Fruit fly (Drosophila melanogaster): ENCODE measurements around the gene heph.

heph gene

DNA sequence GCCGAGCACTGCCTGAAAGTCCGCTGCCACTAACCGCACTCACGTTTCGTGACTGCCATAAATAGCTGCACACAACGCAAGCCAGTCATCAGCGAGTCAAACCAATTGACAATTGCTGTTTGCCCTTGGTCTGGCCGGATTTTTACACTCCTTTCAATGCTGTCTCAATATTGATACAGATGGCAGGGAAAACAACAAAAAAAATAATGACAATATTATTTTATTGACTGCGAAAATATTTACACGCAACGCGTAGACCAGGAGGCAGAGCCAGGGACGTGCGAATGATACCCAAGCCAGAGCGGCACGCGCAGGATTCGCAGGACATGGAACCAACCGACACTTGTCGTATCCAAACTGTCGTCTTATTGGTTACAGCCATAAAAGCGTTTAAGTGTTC, 137.0 kb downstream of the heph start (continued):
- TF ChIP-seq br (GFP tag; optimal IDR thresholded peaks at IDR 0.05), result peak; percentile 58

DNA sequence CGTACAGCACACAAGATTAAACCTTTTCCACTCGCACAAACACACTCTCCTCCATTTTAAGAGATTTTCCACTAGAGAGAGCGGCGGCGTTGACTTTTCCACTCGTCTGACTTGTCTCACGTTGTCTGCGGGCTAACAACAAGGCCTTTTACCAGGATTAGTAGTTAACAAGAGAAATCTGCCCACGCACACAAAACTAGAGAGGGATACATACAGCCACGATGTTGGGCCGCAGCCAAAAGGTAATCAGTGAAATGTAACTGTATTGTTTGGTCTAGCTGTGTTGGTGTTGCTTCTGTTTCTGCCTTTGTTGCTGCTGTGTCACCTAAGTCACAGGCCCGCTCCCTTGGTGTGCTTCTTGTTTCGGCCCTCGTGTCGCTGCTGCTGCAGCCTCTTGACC, 142.8 kb downstream of the heph start:
- TF ChIP-seq Sp1 (GFP tag; optimal IDR thresholded peaks at IDR 0.05), result no peak
- TF ChIP-seq GATAd (GFP tag; optimal IDR thresholded peaks at IDR 0.05), result no peak
- TF ChIP-seq fru (GFP tag; optimal IDR thresholded peaks at IDR 0.05), result no peak
- TF ChIP-seq Mio (GFP tag; optimal IDR thresholded peaks at IDR 0.05), result no peak
- TF ChIP-seq N (GFP tag; optimal IDR thresholded peaks at IDR 0.05), result no peak
- no peak for TF ChIP-seq Abd-B (GFP tag; optimal IDR thresholded peaks at IDR 0.05)
- no peak for TF ChIP-seq Rel (GFP tag; optimal IDR thresholded peaks at IDR 0.05)
- no peak for TF ChIP-seq Rel (tag; optimal IDR thresholded peaks at IDR 0.05)
- no peak for TF ChIP-seq br (GFP tag; optimal IDR thresholded peaks at IDR 0.05)
- no peak for TF ChIP-seq Hr83 (GFP tag; optimal IDR thresholded peaks at IDR 0.05; ENCODE audit: poor library complexity, severe bottlenecking)
- TF ChIP-seq sage (GFP tag; optimal IDR thresholded peaks at IDR 0.05), result no peak
- no peak for TF ChIP-seq jim (GFP tag; optimal IDR thresholded peaks at IDR 0.05)
- TF ChIP-seq CG9705 (GFP tag; optimal IDR thresholded peaks at IDR 0.05), result no peak
- TF ChIP-seq Hnf4 (GFP tag; optimal IDR thresholded peaks at IDR 0.05), result no peak
- TF ChIP-seq dmrt93B (GFP tag; optimal IDR thresholded peaks at IDR 0.05), result no peak
- TF ChIP-seq foxo (GFP tag; optimal IDR thresholded peaks at IDR 0.05), result no peak
- no peak for TF ChIP-seq rgr (GFP tag; optimal IDR thresholded peaks at IDR 0.05)
- no peak for TF ChIP-seq Hr78 (GFP tag; optimal IDR thresholded peaks at IDR 0.05)
- no peak for TF ChIP-seq Dfd (GFP tag; optimal IDR thresholded peaks at IDR 0.05)

DNA sequence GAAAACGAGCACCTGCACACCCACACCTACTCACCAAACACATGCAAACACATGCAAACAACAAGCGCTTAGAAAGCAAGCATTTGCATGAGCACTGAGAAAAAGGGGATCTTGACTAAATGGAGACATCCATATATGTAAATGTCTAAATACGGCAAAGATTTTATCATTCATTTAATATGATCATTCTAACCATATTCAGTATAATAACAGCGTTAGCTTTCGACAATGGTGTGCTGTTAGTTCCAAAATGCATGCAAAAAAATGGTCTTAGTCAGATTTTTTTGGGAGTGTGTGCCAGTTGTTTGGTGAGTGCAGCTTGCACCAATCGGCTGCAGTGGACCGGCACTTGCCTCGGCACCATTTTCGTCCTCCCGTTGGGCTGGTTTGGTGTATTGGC, 144.8 kb downstream of the heph start:
- TF ChIP-seq sage (GFP tag; optimal IDR thresholded peaks at IDR 0.05) (no peak), pan (optimal IDR thresholded peaks at IDR 0.05) (no peak), jim (GFP tag; optimal IDR thresholded peaks at IDR 0.05) (no peak), dl (GFP tag; optimal IDR thresholded peaks at IDR 0.05; ENCODE audit: insufficient read depth in 1 of 2, partially characterized antibody in 2 of 2) (no peak), Dfd (GFP tag; optimal IDR thresholded peaks at IDR 0.05) (no peak), br (GFP tag; optimal IDR thresholded peaks at IDR 0.05) (no peak), Hr78 (GFP tag; optimal IDR thresholded peaks at IDR 0.05) (no peak), rgr (GFP tag; optimal IDR thresholded peaks at IDR 0.05) (no peak), Vsx2 (GFP tag; optimal IDR thresholded peaks at IDR 0.05; ENCODE audit: partially characterized antibody) (no peak), fru (GFP tag; optimal IDR thresholded peaks at IDR 0.05) (no peak), foxo (GFP tag; optimal IDR thresholded peaks at IDR 0.05) (no peak), GATAd (GFP tag; optimal IDR thresholded peaks at IDR 0.05) (no peak), sv (GFP tag; optimal IDR thresholded peaks at IDR 0.05) (no peak)

DNA sequence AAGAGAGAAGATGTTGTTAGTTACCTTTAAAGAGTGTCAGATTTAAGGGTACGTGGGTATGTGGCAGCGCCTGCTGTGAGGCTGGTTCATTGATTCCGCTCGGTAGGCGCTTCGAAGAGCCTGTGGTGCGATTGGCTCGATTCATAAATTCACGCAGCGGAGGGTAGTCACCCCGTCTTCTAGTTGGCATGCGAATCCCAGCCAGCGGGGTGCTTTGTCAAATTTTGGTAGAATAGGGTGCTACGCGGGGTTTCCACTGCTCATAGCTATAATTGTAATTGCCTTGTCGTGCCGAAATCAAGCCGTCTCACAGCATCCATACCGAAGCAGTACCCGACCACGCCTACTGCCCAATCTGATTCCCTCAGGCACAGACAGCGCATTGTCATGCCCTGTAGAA, 163.1 kb downstream of the heph start:
- TF ChIP-seq CrebA (GFP tag; optimal IDR thresholded peaks at IDR 0.05; ENCODE audit: borderline replicate concordance) (no peak), Rel (GFP tag; optimal IDR thresholded peaks at IDR 0.05) (no peak), Rel (tag; optimal IDR thresholded peaks at IDR 0.05) (no peak), jim (GFP tag; optimal IDR thresholded peaks at IDR 0.05) (no peak), OdsH (GFP tag; optimal IDR thresholded peaks at IDR 0.05) (no peak), Hnf4 (GFP tag; optimal IDR thresholded peaks at IDR 0.05) (no peak), CG9705 (GFP tag; optimal IDR thresholded peaks at IDR 0.05) (no peak), N (GFP tag; optimal IDR thresholded peaks at IDR 0.05) (no peak), Vsx2 (GFP tag; optimal IDR thresholded peaks at IDR 0.05; ENCODE audit: partially characterized antibody) (no peak), sv (GFP tag; optimal IDR thresholded peaks at IDR 0.05) (no peak), CG32264 (GFP tag; optimal IDR thresholded peaks at IDR 0.05) (no peak), HLH106 (tag; optimal IDR thresholded peaks at IDR 0.05) (no peak), foxo (GFP tag; optimal IDR thresholded peaks at IDR 0.05) (no peak), Dif (GFP tag; optimal IDR thresholded peaks at IDR 0.05; ENCODE audit: partially characterized antibody) (no peak)

DNA sequence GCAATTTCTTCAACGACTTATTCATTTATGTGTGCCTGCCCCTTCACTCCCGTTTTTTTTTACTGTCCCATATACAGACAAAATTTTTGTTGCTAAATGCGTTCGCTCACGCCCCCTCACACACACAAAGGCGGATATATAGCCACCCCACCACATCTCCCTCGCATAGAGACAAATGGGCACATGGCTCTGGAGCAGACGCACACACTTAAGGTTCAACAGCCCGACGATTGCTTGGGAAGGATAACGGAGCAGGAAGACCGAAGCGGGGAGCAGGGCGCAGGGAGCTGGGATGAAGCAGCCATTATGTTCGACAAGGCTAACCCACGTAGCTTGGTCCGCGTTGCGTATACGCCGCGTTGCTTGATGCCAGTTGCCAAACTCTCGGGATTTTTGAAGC, 188.9 kb downstream of the heph start:
- TF ChIP-seq psq (GFP tag; optimal IDR thresholded peaks at IDR 0.05) (no peak), sv (GFP tag; optimal IDR thresholded peaks at IDR 0.05) (no peak), GATAd (GFP tag; optimal IDR thresholded peaks at IDR 0.05) (no peak), Sp1 (GFP tag; optimal IDR thresholded peaks at IDR 0.05) (no peak), foxo (GFP tag; optimal IDR thresholded peaks at IDR 0.05) (no peak), dmrt93B (GFP tag; optimal IDR thresholded peaks at IDR 0.05) (no peak), Vsx2 (GFP tag; optimal IDR thresholded peaks at IDR 0.05; ENCODE audit: partially characterized antibody) (no peak), OdsH (GFP tag; optimal IDR thresholded peaks at IDR 0.05) (no peak), woc (GFP tag; optimal IDR thresholded peaks at IDR 0.05) (no peak), CG9705 (GFP tag; optimal IDR thresholded peaks at IDR 0.05) (no peak), Jra (GFP tag; optimal IDR thresholded peaks at IDR 0.05) (no peak), CG32264 (GFP tag; optimal IDR thresholded peaks at IDR 0.05) (no peak), dl (GFP tag; optimal IDR thresholded peaks at IDR 0.05; ENCODE audit: insufficient read depth in 1 of 2, partially characterized antibody in 2 of 2) (no peak), Mio (GFP tag; optimal IDR thresholded peaks at IDR 0.05) (no peak), HLH106 (tag; optimal IDR thresholded peaks at IDR 0.05) (no peak)

Measured in whole organism, wandering third instar larva.